Worm (Caenorhabditis elegans): ENCODE data around the gene C14E2.5.

C14E2.5 gene

DNA sequence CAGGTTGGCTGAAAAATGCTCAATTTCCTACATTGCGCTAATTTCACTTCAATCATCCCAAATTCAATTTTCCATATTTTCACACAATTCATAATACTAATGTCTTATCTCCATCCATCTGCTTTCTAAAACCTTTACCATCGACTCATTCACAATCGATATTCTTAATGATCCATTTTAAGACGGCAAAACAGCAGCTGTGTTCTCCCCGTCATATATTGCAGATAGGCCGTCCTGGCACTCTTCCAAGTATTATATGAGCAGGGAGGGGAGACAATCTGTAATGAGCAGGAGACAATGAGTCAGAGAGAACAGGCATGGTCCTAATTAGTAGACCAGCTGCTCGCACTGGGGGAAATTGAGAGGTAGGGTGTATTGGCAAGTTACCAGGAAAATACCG lies 32.6 kb upstream of the C14E2.5 start:
- no peak for TF ChIP-seq snpc-4 (tag; optimal IDR thresholded peaks at IDR 0.05)
- no peak for TF ChIP-seq unc-62 (GFP tag; optimal IDR thresholded peaks at IDR 0.05 in 1 of 2)
- no peak for TF ChIP-seq unc-62 (tag; optimal IDR thresholded peaks at IDR 0.05)

DNA sequence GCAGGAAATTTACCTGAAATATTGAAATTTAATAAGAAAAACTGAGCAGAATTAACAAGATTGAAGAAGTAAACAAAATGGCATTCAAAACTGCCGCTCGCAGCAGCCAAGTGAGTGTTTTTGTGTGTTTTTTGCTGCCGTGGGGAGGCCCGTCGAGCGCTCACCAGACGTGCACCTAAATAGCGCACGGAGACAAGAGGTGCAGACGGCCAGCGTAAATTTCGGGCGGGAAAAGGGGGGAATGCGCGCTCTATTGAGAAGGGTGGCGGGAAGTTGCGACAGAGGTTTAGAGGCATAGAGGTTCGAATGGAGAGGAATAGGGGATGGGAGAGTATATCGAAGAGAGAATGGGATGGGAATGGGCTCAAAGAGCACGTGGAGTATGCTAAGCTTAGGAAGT lies 31.0 kb upstream of the C14E2.5 start, which contains the start of gene ceh-39:
Gene ceh-39, minus strand, starts transcription at position 13 of the 400 bp plus-strand sequence.
- TF ChIP-seq mdl-1 (tag; optimal IDR thresholded peaks at IDR 0.05) (peak in 1 of 2 experiments; percentile 41), egl-43 (GFP tag; IDR thresholded peaks at IDR 0.05) (no peak), skn-1 (tag; optimal IDR thresholded peaks at IDR 0.05) (no peak), ama-1 (optimal IDR thresholded peaks at IDR 0.05) (no peak), pqm-1 (tag; optimal IDR thresholded peaks at IDR 0.05) (no peak), mes-2 (tag; optimal IDR thresholded peaks at IDR 0.05; ENCODE audit: poor library complexity, severe bottlenecking) (peak; percentile 62), hif-1 (tag; optimal IDR thresholded peaks at IDR 0.05) (peak in 1 of 2 experiments; percentile 32), Y105C5A.15 (GFP tag; IDR thresholded peaks at IDR 0.05) (0 out of 2 replicates have a peak, but pooled peaks have one; percentile 8), rbr-2 (tag; optimal IDR thresholded peaks at IDR 0.05) (peak; percentile 69), hmg-1.1 (GFP tag; IDR thresholded peaks at IDR 0.05) (peak; percentile 68), zfp-3 (GFP tag; conservative IDR thresholded peaks at IDR 0.05) (no peak), set-16 (GFP tag; IDR thresholded peaks at IDR 0.05) (peak; percentile 75), snpc-1.2 (GFP tag; IDR thresholded peaks at IDR 0.05) (no peak), snpc-4 (tag; optimal IDR thresholded peaks at IDR 0.05) (no peak), nhr-11 (tag; optimal IDR thresholded peaks at IDR 0.05) (peak; percentile 25), hlh-11 (tag; optimal IDR thresholded peaks at IDR 0.05) (peak; percentile 35), aha-1 (tag) (peak; percentile 86), F26F4.8 (GFP tag; conservative IDR thresholded peaks at IDR 0.05) (no peak), fkh-10 (GFP tag; optimal IDR thresholded peaks at IDR 0.05) (peak; percentile 42), duxl-1 (tag; optimal IDR thresholded peaks at IDR 0.05; ENCODE audit: poor library complexity) (peak; percentile 48), nhr-42 (GFP tag; IDR thresholded peaks at IDR 0.05) (0 out of 2 replicates have a peak, but pooled peaks have one; percentile 31), nhr-6 (tag; optimal IDR thresholded peaks at IDR 0.05) (no peak), nhr-25 (tag; optimal IDR thresholded peaks at IDR 0.05; ENCODE audit: borderline replicate concordance, insufficient read depth) (no peak), gei-8 (GFP tag; optimal IDR thresholded peaks at IDR 0.05) (no peak), dve-1 (tag; optimal IDR thresholded peaks at IDR 0.05; ENCODE audit: insufficient read depth) (no peak), sdz-12 (GFP tag; optimal IDR thresholded peaks at IDR 0.05) (no peak), ceh-28 (tag; optimal IDR thresholded peaks at IDR 0.05) (no peak), unc-130 (GFP tag; optimal IDR thresholded peaks at IDR 0.05) (no peak), F37D6.2 (tag; optimal IDR thresholded peaks at IDR 0.05) (peak; percentile 14), lsy-2 (tag; optimal IDR thresholded peaks at IDR 0.05) (no peak), ceh-44 (GFP tag; IDR thresholded peaks at IDR 0.05) (no peak), nhr-77 (tag; optimal IDR thresholded peaks at IDR 0.05) (no peak), unc-62 (GFP tag; optimal IDR thresholded peaks at IDR 0.05 in 1 of 2) (peak in 1 of 2 experiments; percentile 7), unc-62 (tag; optimal IDR thresholded peaks at IDR 0.05) (no peak), nhr-237 (tag; optimal IDR thresholded peaks at IDR 0.05) (no peak), vab-7 (GFP tag; IDR thresholded peaks at IDR 0.05) (0 out of 2 replicates have a peak, but pooled peaks have one; percentile 46), mxl-2 (GFP tag; conservative IDR thresholded peaks at IDR 0.05) (no peak), aly-2 (tag; optimal IDR thresholded peaks at IDR 0.05) (no peak), lin-38 (GFP tag; IDR thresholded peaks at IDR 0.05) (peak; percentile 85), hlh-30 (tag; optimal IDR thresholded peaks at IDR 0.05; ENCODE audit: insufficient read depth) (peak; percentile 41), dpl-1 (GFP tag; optimal IDR thresholded peaks at IDR 0.05) (peak; percentile 69), mdt-29 (GFP tag; IDR thresholded peaks at IDR 0.05) (no peak), daf-16 (GFP tag; optimal IDR thresholded peaks at IDR 0.05) (no peak), daf-16 (tag; optimal IDR thresholded peaks at IDR 0.05) (no peak), T26A8.4 (GFP tag; IDR thresholded peaks at IDR 0.05) (no peak), D1046.2 (GFP tag; IDR thresholded peaks at IDR 0.05) (no peak), nhr-48 (tag; optimal IDR thresholded peaks at IDR 0.05) (no peak), dmd-8 (GFP tag; IDR thresholded peaks at IDR 0.05) (no peak), mep-1 (tag; optimal IDR thresholded peaks at IDR 0.05) (peak; percentile 70)

Measured in whole organism, L4 larva.